Fruit fly (Drosophila melanogaster) whole organism, embryonic: ENCODE data around the gene JMJD4.

Experiments
- Atf6 ChIP-seq: fragments of 200-800 bp; sonication (Bioruptor generic); IDR thresholded peaks from 2 replicates; pipeline ENCODE4 v1.3.6; 2022; ENCODE audit warnings: missing biosample characterization, missing genetic modification characterization
- B-H2 ChIP-seq: fragments of 200-800 bp; sonication (Bioruptor generic); optimal IDR thresholded peaks from 2 replicates; lab custom pipeline; 2018; ENCODE audit warnings: missing biosample characterization, mild to moderate bottlenecking, missing genetic modification characterization
- CG10565 ChIP-seq: fragments of 200-800 bp; sonication (Bioruptor generic); optimal IDR thresholded peaks from 3 replicates; lab custom pipeline; 2016; ENCODE audit warnings: missing biosample characterization, mild to moderate bottlenecking, missing genetic modification characterization
- CG11093 ChIP-seq: fragments of 200-800 bp; sonication (Bioruptor generic); IDR thresholded peaks from 3 replicates; pipeline ENCODE4 v1.3.6; 2022; ENCODE audit warnings: missing biosample characterization, missing genetic modification characterization
- CG1602 ChIP-seq: fragments of 200-800 bp; sonication (Bioruptor generic); optimal IDR thresholded peaks from 3 replicates; lab custom pipeline; 2016; ENCODE audit warnings: missing biosample characterization, missing genetic modification characterization
- CG1603 ChIP-seq: fragments of 200-800 bp; sonication (Bioruptor generic); optimal IDR thresholded peaks from 2 replicates; lab custom pipeline; 2019; ENCODE audit warnings: missing biosample characterization, mild to moderate bottlenecking, missing genetic modification characterization, moderate library complexity
- CG17328 ChIP-seq: fragments of 200-800 bp; sonication (Bioruptor generic); IDR thresholded peaks from 2 replicates; pipeline ENCODE4 v1.3.6; 2022; ENCODE audit warnings: missing biosample characterization, missing genetic modification characterization
- CG17568 ChIP-seq: fragments of 200-800 bp; sonication (Bioruptor generic); optimal IDR thresholded peaks from 2 replicates; lab custom pipeline; 2018; ENCODE audit warnings: missing biosample characterization, mild to moderate bottlenecking, missing genetic modification characterization, moderate library complexity
- CG17829 ChIP-seq: fragments of 200-800 bp; optimal IDR thresholded peaks from 2 replicates; lab custom pipeline; 2019; ENCODE audit warnings: missing biosample characterization, mild to moderate bottlenecking, missing genetic modification characterization, moderate library complexity
- CG17912 ChIP-seq: fragments of 200-800 bp; sonication (Bioruptor generic); optimal IDR thresholded peaks from 2 replicates; lab custom pipeline; 2018; ENCODE audit warnings: missing biosample characterization, mild to moderate bottlenecking, missing genetic modification characterization
- CG18262 ChIP-seq: fragments of 200-800 bp; optimal IDR thresholded peaks from 3 replicates; lab custom pipeline; 2019; ENCODE audit warnings: missing biosample characterization, mild to moderate bottlenecking, missing genetic modification characterization, moderate library complexity
- CG30020 ChIP-seq: fragments of 200-800 bp; optimal IDR thresholded peaks from 2 replicates; lab custom pipeline; 2019; ENCODE audit warnings: missing biosample characterization, mild to moderate bottlenecking, missing genetic modification characterization, moderate library complexity
- CG3065 ChIP-seq: fragments of 200-800 bp; sonication (Bioruptor generic); optimal IDR thresholded peaks from 2 replicates; lab custom pipeline; 2016; ENCODE audit warnings: missing biosample characterization, missing genetic modification characterization
- CG34224 ChIP-seq: fragments of 200-800 bp; sonication (Bioruptor generic); IDR thresholded peaks from 3 replicates; pipeline ENCODE4 v1.3.6; 2022; ENCODE audit warnings: missing biosample characterization, missing genetic modification characterization; ENCODE audit not compliant: partially characterized antibody
- CG4424 ChIP-seq: fragments of 200-800 bp; sonication (Bioruptor generic); optimal IDR thresholded peaks from 3 replicates; lab custom pipeline; 2016; ENCODE audit warnings: missing biosample characterization, missing genetic modification characterization
- Camta ChIP-seq: fragments of 200-800 bp; sonication (Bioruptor generic); optimal IDR thresholded peaks from 2 replicates; lab custom pipeline; 2016; ENCODE audit warnings: missing biosample characterization, missing genetic modification characterization
- D ChIP-seq, 2 experiments: fragments of 200-800 bp in 1 of 2; fragments of >200 bp in 1 of 2; sonication (Bioruptor generic) in 1 of 2; optimal IDR thresholded peaks; 2 replicates in 1 of 2; 3 replicates in 1 of 2; lab custom pipeline; 2017; ENCODE audit warnings: mild to moderate bottlenecking in 1 of 2, missing biosample characterization in 1 of 2, missing genetic modification characterization in 1 of 2, missing genetic modification reagents in 1 of 2
- Dfd ChIP-seq, 2 experiments: fragments of >200 bp; optimal IDR thresholded peaks; 2 replicates each; lab custom pipeline; 2017; ENCODE audit warnings: missing biosample characterization in 2 of 2, missing genetic modification characterization in 2 of 2
- E2f2 ChIP-seq: fragments of 200-800 bp; sonication (Bioruptor generic); IDR thresholded peaks from 2 replicates; pipeline ENCODE4 v1.3.6; 2022; ENCODE audit warnings: missing biosample characterization, missing genetic modification characterization
- Elba2 ChIP-seq: fragments of 200-800 bp; sonication (Bioruptor generic); optimal IDR thresholded peaks from 3 replicates; lab custom pipeline; 2016; ENCODE audit warnings: missing biosample characterization, missing genetic modification characterization
- Ets97D ChIP-seq: fragments of 200-800 bp; sonication (Bioruptor generic); optimal IDR thresholded peaks from 3 replicates; lab custom pipeline; 2016; ENCODE audit warnings: missing biosample characterization, missing genetic modification characterization
- H15 ChIP-seq: fragments of 200-800 bp; sonication (Bioruptor generic); IDR thresholded peaks from 3 replicates; pipeline ENCODE4 v1.3.6; 2022; ENCODE audit warnings: missing biosample characterization, missing genetic modification characterization
- HLH4C ChIP-seq: fragments of 200-800 bp; sonication (Bioruptor generic); IDR thresholded peaks from 3 replicates; pipeline ENCODE4 v1.3.6; 2022; ENCODE audit warnings: missing biosample characterization, missing genetic modification characterization; ENCODE audit not compliant: partially characterized antibody
- HLH54F ChIP-seq: fragments of 200-800 bp; sonication (Bioruptor generic); optimal IDR thresholded peaks from 3 replicates; lab custom pipeline; 2016; ENCODE audit warnings: missing biosample characterization, missing genetic modification characterization
- Hmr ChIP-seq: fragments of 200-800 bp; sonication (Bioruptor generic); optimal IDR thresholded peaks from 3 replicates; lab custom pipeline; 2017; ENCODE audit warnings: mild to moderate bottlenecking, missing biosample characterization, missing genetic modification reagents, missing genetic modification characterization
- Hmx ChIP-seq: fragments of 200-800 bp; sonication (Bioruptor generic); optimal IDR thresholded peaks from 2 replicates; lab custom pipeline; 2016; ENCODE audit warnings: missing biosample characterization, missing genetic modification characterization
- Hr3 ChIP-seq: fragments of 200-800 bp; sonication (Bioruptor generic); optimal IDR thresholded peaks from 3 replicates; lab custom pipeline; 2016; ENCODE audit warnings: missing biosample characterization, missing genetic modification characterization
- Hr78 ChIP-seq, 2 experiments: fragments of 200-800 bp in 1 of 2; fragments of >200 bp in 1 of 2; sonication (Bioruptor generic) in 1 of 2; optimal IDR thresholded peaks; 2 replicates each; lab custom pipeline; 2017 to 2019; ENCODE audit warnings: missing biosample characterization in 2 of 2, missing genetic modification characterization in 2 of 2, mild to moderate bottlenecking in 1 of 2, moderate library complexity in 1 of 2
- Mad ChIP-seq: fragments of 200-800 bp; sonication (Bioruptor generic); optimal IDR thresholded peaks from 2 replicates; lab custom pipeline; 2016; ENCODE audit warnings: missing biosample characterization, missing genetic modification characterization
- Mrtf ChIP-seq: fragments of 200-800 bp; sonication (Bioruptor generic); IDR thresholded peaks from 3 replicates; pipeline ENCODE4 v1.3.6; 2022; ENCODE audit warnings: missing biosample characterization, missing genetic modification characterization
- Sin3A ChIP-seq: fragments of >200 bp; optimal IDR thresholded peaks from 2 replicates; lab custom pipeline; 2018
- abd-A ChIP-seq: fragments of 200-800 bp; sonication (Bioruptor generic); optimal IDR thresholded peaks from 3 replicates; lab custom pipeline; 2019; ENCODE audit warnings: missing biosample characterization, mild to moderate bottlenecking, missing genetic modification characterization, moderate library complexity
- al ChIP-seq: fragments of 200-800 bp; sonication (Bioruptor generic); IDR thresholded peaks from 2 replicates; pipeline ENCODE4 v1.3.6; 2022; ENCODE audit warnings: missing biosample characterization, missing genetic modification characterization
- ara ChIP-seq: fragments of 200-800 bp; sonication (Bioruptor generic); IDR thresholded peaks from 2 replicates; pipeline ENCODE4 v1.3.6; 2022; ENCODE audit warnings: missing biosample characterization, missing genetic modification characterization
- ato ChIP-seq: fragments of 200-800 bp; sonication (Bioruptor generic); IDR thresholded peaks from 2 replicates; pipeline ENCODE4 v1.3.6; 2022; ENCODE audit warnings: missing biosample characterization, missing genetic modification characterization; ENCODE audit not compliant: partially characterized antibody
- chif ChIP-seq, 2 experiments: fragments of 200-800 bp; sonication (Bioruptor generic); optimal IDR thresholded peaks; 3 replicates each; lab custom pipeline; 2016; ENCODE audit warnings: missing biosample characterization in 2 of 2, missing genetic modification characterization in 2 of 2
- chm ChIP-seq: fragments of 200-800 bp; sonication (Bioruptor generic); IDR thresholded peaks from 2 replicates; pipeline ENCODE4 v1.3.6; 2022; ENCODE audit warnings: missing biosample characterization, missing genetic modification characterization
- cwo ChIP-seq: fragments of 200-800 bp; sonication (Bioruptor generic); optimal IDR thresholded peaks from 3 replicates; lab custom pipeline; 2017; ENCODE audit warnings: missing biosample characterization, missing genetic modification characterization, mild to moderate bottlenecking, moderate library complexity, missing genetic modification reagents
- exex ChIP-seq: fragments of 200-800 bp; sonication (Bioruptor generic); optimal IDR thresholded peaks from 4 replicates; lab custom pipeline; 2018; ENCODE audit warnings: missing biosample characterization, mild to moderate bottlenecking, missing genetic modification characterization, moderate library complexity
- gro ChIP-seq: fragments of 200-800 bp; sonication (Bioruptor generic); optimal IDR thresholded peaks from 2 replicates; lab custom pipeline; 2016; ENCODE audit warnings: missing biosample characterization, missing genetic modification characterization
- hbn ChIP-seq: fragments of 200-800 bp; sonication (Bioruptor generic); IDR thresholded peaks from 2 replicates; pipeline ENCODE4 v1.3.6; 2022; ENCODE audit warnings: missing biosample characterization, missing genetic modification characterization; ENCODE audit not compliant: partially characterized antibody
- hth ChIP-seq: fragments of >200 bp; optimal IDR thresholded peaks from 2 replicates; lab custom pipeline; 2017; ENCODE audit warnings: inconsistent platforms
- ind ChIP-seq: fragments of 200-800 bp; sonication (Bioruptor generic); optimal IDR thresholded peaks from 3 replicates; lab custom pipeline; 2016; ENCODE audit warnings: missing biosample characterization, missing genetic modification characterization
- nau ChIP-seq: fragments of 200-800 bp; sonication (Bioruptor generic); optimal IDR thresholded peaks from 3 replicates; lab custom pipeline; 2017; ENCODE audit warnings: missing biosample characterization, mild to moderate bottlenecking, missing genetic modification characterization, missing genetic modification reagents
- sim ChIP-seq: fragments of 200-800 bp; sonication (Bioruptor generic); IDR thresholded peaks from 2 replicates; pipeline ENCODE4 v1.3.6; 2022; ENCODE audit warnings: missing biosample characterization, missing genetic modification characterization
- tio ChIP-seq: fragments of 200-800 bp; sonication (Bioruptor generic); optimal IDR thresholded peaks from 2 replicates; lab custom pipeline; 2017; ENCODE audit warnings: missing biosample characterization, missing genetic modification characterization, inconsistent platforms
- tna ChIP-seq: fragments of 200-800 bp; sonication (Bioruptor generic); IDR thresholded peaks from 2 replicates; pipeline ENCODE4 v1.3.6; 2022; ENCODE audit warnings: missing biosample characterization, missing genetic modification characterization; ENCODE audit not compliant: partially characterized antibody
- toy ChIP-seq: fragments of 200-800 bp; sonication (Bioruptor generic); IDR thresholded peaks from 2 replicates; pipeline ENCODE4 v1.3.6; 2022; ENCODE audit warnings: missing biosample characterization, missing genetic modification characterization
- vvl ChIP-seq: fragments of 200-800 bp; sonication (Bioruptor generic); IDR thresholded peaks from 2 replicates; pipeline ENCODE4 v1.3.6; 2022; ENCODE audit warnings: missing biosample characterization, missing genetic modification characterization
- zfh1 ChIP-seq: fragments of 200-800 bp; sonication (Bioruptor generic); IDR thresholded peaks from 3 replicates; pipeline ENCODE4 v1.3.6; 2022; ENCODE audit warnings: missing biosample characterization, missing genetic modification characterization

The JMJD4 gene

DNA sequence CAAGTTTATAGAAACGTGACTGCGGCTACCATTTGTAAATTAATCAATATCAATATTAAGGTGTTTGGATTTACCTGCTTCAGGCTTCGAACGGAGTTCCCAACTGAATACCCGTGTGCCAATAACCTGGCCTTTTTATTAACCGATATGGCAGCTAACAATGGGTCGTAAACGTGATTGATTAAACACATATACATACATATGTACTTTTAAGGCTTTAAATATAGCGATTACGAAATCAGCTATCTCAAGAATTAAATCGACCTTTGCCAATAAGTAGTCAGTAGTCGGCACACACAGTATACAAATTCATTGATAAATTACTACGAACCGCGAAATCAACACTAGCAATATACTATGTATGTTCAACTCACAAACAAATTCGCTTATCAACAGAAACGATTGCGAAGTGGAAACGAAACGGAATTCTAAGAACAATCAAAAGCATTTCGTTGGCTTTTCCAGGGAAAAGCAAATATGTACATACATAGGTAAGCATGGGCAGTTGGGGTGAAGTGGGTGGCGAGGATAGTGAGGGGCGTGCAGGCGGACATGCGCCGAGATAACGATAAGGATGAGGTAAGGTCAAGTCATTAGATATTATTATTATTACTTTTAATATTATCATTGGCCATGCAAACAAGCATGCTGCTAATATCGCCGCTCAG is 10.4 kb downstream of the JMJD4 start (continued):
- TF ChIP-seq Ets97D (GFP tag; lab: Kevin White, UChicago), result no peak
- TF ChIP-seq ato, result no peak
- peak; percentile 88 for TF ChIP-seq CG17568
- TF ChIP-seq Hr78 (GFP tag; optimal IDR thresholded peaks at IDR 0.05; lab: Kevin White, UChicago), result peak in 1 of 2 experiments; percentile 59
- peak; percentile 76 for TF ChIP-seq nau (GFP tag; lab: Kevin White, UChicago)
- TF ChIP-seq tio (GFP tag; lab: Kevin White, UChicago), result peak; percentile 47
- TF ChIP-seq vvl (GFP tag; lab: Robert Waterston, UW), result peak; percentile 73
- peak; percentile 95 for TF ChIP-seq exex (tag; lab: Kevin White, UChicago)
- peak; percentile 68 for TF ChIP-seq CG1603 (tag; lab: Kevin White, UChicago)
- TF ChIP-seq CG34224 (GFP tag; lab: Robert Waterston, UW), result no peak
- TF ChIP-seq Hmr, result peak; percentile 85
- peak; percentile 58 for TF ChIP-seq Camta (GFP tag; lab: Kevin White, UChicago)
- peak; percentile 13 for TF ChIP-seq CG1602 (GFP tag; lab: Kevin White, UChicago)
- TF ChIP-seq HLH4C (GFP tag; lab: Robert Waterston, UW), result no peak
- no peak for TF ChIP-seq Hmx (GFP tag; lab: Kevin White, UChicago)
- peak; percentile 6 for TF ChIP-seq HLH54F
- TF ChIP-seq Hr3 (GFP tag; lab: Kevin White, UChicago), result no peak
- TF ChIP-seq ara, result peak; percentile 71; the same call in 1 of the 2 replicates
- TF ChIP-seq ind (GFP tag; lab: Kevin White, UChicago), result peak; percentile 5
- no peak for TF ChIP-seq gro (GFP tag; lab: Kevin White, UChicago)
- no peak for TF ChIP-seq Elba2 (GFP tag; lab: Kevin White, UChicago)
- TF ChIP-seq abd-A (tag; lab: Kevin White, UChicago), result no peak
- TF ChIP-seq zfh1 (GFP tag; lab: Robert Waterston, UW), result peak; percentile 66; the same call in 1 of the 3 replicates
- TF ChIP-seq H15 (GFP tag; lab: Robert Waterston, UW), result no peak
- peak; percentile 23; the same call in 1 of the 2 replicates for TF ChIP-seq toy (GFP tag; lab: Robert Waterston, UW)
- TF ChIP-seq CG11093 (GFP tag; lab: Robert Waterston, UW), result no peak
- no peak for TF ChIP-seq CG30020
- TF ChIP-seq tna (GFP tag; lab: Robert Waterston, UW), result no peak
- no peak for TF ChIP-seq al (GFP tag; lab: Robert Waterston, UW)
- peak; percentile 60 for TF ChIP-seq CG17912
- no peak for TF ChIP-seq D (optimal IDR thresholded peaks at IDR 0.05; lab: Kevin White, UChicago)
- TF ChIP-seq D (GFP tag; optimal IDR thresholded peaks at IDR 0.05; lab: Kevin White, UChicago), result peak; percentile 64
- peak; percentile 53 for TF ChIP-seq CG18262 (tag; lab: Kevin White, UChicago)
- peak; percentile 79 for TF ChIP-seq Atf6 (GFP tag; lab: Robert Waterston, UW)
- peak; percentile 90 for TF ChIP-seq cwo (GFP tag; lab: Kevin White, UChicago)
- TF ChIP-seq CG10565 (GFP tag; lab: Kevin White, UChicago), result no peak
- TF ChIP-seq hth (lab: Kevin White, UChicago), result no peak
- TF ChIP-seq E2f2 (GFP tag; lab: Robert Waterston, UW), result peak; percentile 42; the same call in 1 of the 2 replicates
- TF ChIP-seq CG4424 (GFP tag; lab: Kevin White, UChicago), result peak; percentile 36
- peak; percentile 62; the same call in 2 of the 3 replicates for TF ChIP-seq Mrtf (GFP tag; lab: Robert Waterston, UW)
- TF ChIP-seq sim (GFP tag; lab: Robert Waterston, UW), result no peak
- TF ChIP-seq CG17328 (GFP tag; lab: Robert Waterston, UW), result peak; percentile 58
- TF ChIP-seq Dfd (GFP tag; optimal IDR thresholded peaks at IDR 0.05; lab: Kevin White, UChicago), result no peak
- no peak for TF ChIP-seq Sin3A (lab: Kevin White, UChicago)
- peak; percentile 16 for TF ChIP-seq CG17829 (tag; lab: Kevin White, UChicago)
- peak in 1 of 2 experiments; percentile 74 for TF ChIP-seq chif (GFP tag; optimal IDR thresholded peaks at IDR 0.05; lab: Kevin White, UChicago)
- peak; percentile 61 for TF ChIP-seq Mad (GFP tag; lab: Kevin White, UChicago)
- TF ChIP-seq chm (GFP tag; lab: Robert Waterston, UW), result peak; percentile 79
- peak; percentile 14 for TF ChIP-seq CG3065
- TF ChIP-seq hbn (GFP tag; lab: Robert Waterston, UW), result no peak
- TF ChIP-seq B-H2 (GFP tag; lab: Kevin White, UChicago), result peak; percentile 67
